Comparison of ENCODE assay signal across 7 worm cellular contexts in genomic region chrX:9807377-9808048, ce11.
TF ChIP-seq lines count a peak whose summit lies in the region.

TSS of gene lgc-47 (minus strand) at chrX:9807662.

TF ChIP-seq in whole organism, L1 larva, 84 proteins besides CTCF, POLR2A, EP300 and RAD21:
- TF ChIP-seq fkh-10 (GFP tag; optimal IDR thresholded peaks at IDR 0.05; lab: Kevin White, UChicago) (peak; percentile 96), pqm-1 (tag; optimal IDR thresholded peaks at IDR 0.05; lab: Kevin White, UChicago) (no peak), lin-14 (GFP tag; optimal IDR thresholded peaks at IDR 0.05; lab: Kevin White, UChicago) (peak; percentile 65)

TF ChIP-seq in whole organism, L3 larva, 47 proteins besides CTCF, POLR2A, EP300 and RAD21:
- TF ChIP-seq fkh-10 (GFP tag; optimal IDR thresholded peaks at IDR 0.05; lab: Kevin White, UChicago), result peak; percentile 85
- no peak for TF ChIP-seq lin-39 (tag; optimal IDR thresholded peaks at IDR 0.05; lab: Kevin White, UChicago)
TF ChIP-seq in whole organism, L3 larva: peak in this region for 1.

TF ChIP-seq in whole organism, L4 larva, 104 proteins besides CTCF, POLR2A, EP300 and RAD21:
- TF ChIP-seq lin-13 (GFP tag; optimal IDR thresholded peaks at IDR 0.05; lab: Kevin White, UChicago) (no peak), unc-39 (tag; optimal IDR thresholded peaks at IDR 0.05; lab: Kevin White, UChicago) (no peak), nhr-111 (GFP tag; optimal IDR thresholded peaks at IDR 0.05; lab: Kevin White, UChicago) (no peak), nhr-102 (tag; optimal IDR thresholded peaks at IDR 0.05; lab: Kevin White, UChicago) (no peak), lir-3 (tag; optimal IDR thresholded peaks at IDR 0.05; lab: Kevin White, UChicago) (no peak), set-16 (GFP tag; IDR thresholded peaks at IDR 0.05; lab: Robert Waterston, UW) (peak; percentile 89), hlh-11 (tag; optimal IDR thresholded peaks at IDR 0.05; lab: Kevin White, UChicago) (no peak), unc-62 (GFP tag; optimal IDR thresholded peaks at IDR 0.05 in 1 of 2; lab: Kevin White, UChicago) (peak in 1 of 2 experiments; percentile 7), unc-62 (tag; optimal IDR thresholded peaks at IDR 0.05; lab: Kevin White, UChicago) (no peak), snpc-4 (tag; optimal IDR thresholded peaks at IDR 0.05; lab: Kevin White, UChicago) (no peak), ctbp-1 (GFP tag; IDR thresholded peaks at IDR 0.05; lab: Robert Waterston, UW) (0 out of 2 replicates have a peak, but pooled peaks have one; percentile 57), egl-27 (tag; optimal IDR thresholded peaks at IDR 0.05; lab: Kevin White, UChicago) (no peak), spr-3 (GFP tag; optimal IDR thresholded peaks at IDR 0.05; lab: Kevin White, UChicago) (no peak), nhr-77 (tag; optimal IDR thresholded peaks at IDR 0.05; lab: Kevin White, UChicago) (no peak), sdz-12 (GFP tag; optimal IDR thresholded peaks at IDR 0.05; lab: Kevin White, UChicago) (no peak)

TF ChIP-seq in whole organism, late embryonic, 69 proteins besides CTCF, POLR2A, EP300 and RAD21:
- TF ChIP-seq unc-42 (tag; optimal IDR thresholded peaks at IDR 0.05; lab: Kevin White, UChicago) (peak; percentile 31), ama-1 (optimal IDR thresholded peaks at IDR 0.05; lab: Kevin White, UChicago) (no peak), nhr-232 (tag; optimal IDR thresholded peaks at IDR 0.05; lab: Kevin White, UChicago) (no peak)

TF ChIP-seq in whole organism, midembryonic, 9 proteins besides CTCF, POLR2A, EP300 and RAD21:
- TF ChIP-seq med-1 (GFP tag; optimal IDR thresholded peaks at IDR 0.05; lab: Kevin White, UChicago; ENCODE audit: insufficient read depth), result no peak
- TF ChIP-seq flt-1 (GFP tag; IDR thresholded peaks at IDR 0.05; lab: Robert Waterston, UW), result no peak
- TF ChIP-seq ztf-29 (GFP tag; IDR thresholded peaks at IDR 0.05; lab: Robert Waterston, UW), result 0 out of 2 replicates have a peak, but pooled peaks have one; percentile 35

TF ChIP-seq in whole organism, mixed stage, embryonic, 35 proteins besides CTCF, POLR2A, EP300 and RAD21:
- no peak for TF ChIP-seq pha-4 (tag; optimal IDR thresholded peaks at IDR 0.05; lab: Kevin White, UChicago)
- TF ChIP-seq ces-1 (GFP tag; optimal IDR thresholded peaks at IDR 0.05; lab: Kevin White, UChicago), result peak; percentile 4
TF ChIP-seq in whole organism, mixed stage, embryonic: peak in this region for 1.

TF ChIP-seq in whole organism, young adult, 124 proteins besides CTCF, POLR2A, EP300 and RAD21:
- no peak for TF ChIP-seq cebp-2 (GFP tag; IDR thresholded peaks at IDR 0.05; lab: Robert Waterston, UW)
- TF ChIP-seq madf-10 (tag; optimal IDR thresholded peaks at IDR 0.05; lab: Kevin White, UChicago), result peak; percentile 3
- TF ChIP-seq zfh-2 (GFP tag; conservative IDR thresholded peaks at IDR 0.05; lab: Robert Waterston, UW), result peak; percentile 86
